Fruit fly (Drosophila melanogaster) Kc167 (cell line): ENCODE results near the gene 5-HT7.

Experiments used
- Sin3A ChIP-seq: fragments of >200 bp; optimal IDR thresholded peaks from 2 replicates; lab custom pipeline; 2018; ENCODE audit warnings: missing external identifiers
- insv ChIP-seq: fragments of >200 bp; optimal IDR thresholded peaks from 3 replicates; lab custom pipeline; 2018; ENCODE audit warnings: missing external identifiers
- psq ChIP-seq: fragments of >200 bp; optimal IDR thresholded peaks from 2 replicates; lab custom pipeline; 2017; ENCODE audit warnings: missing external identifiers
- ttk ChIP-seq: sonication (Bioruptor generic); optimal IDR thresholded peaks from 2 replicates; lab custom pipeline; 2017; ENCODE audit warnings: missing external identifiers

dm6 chr3R:31020762-31021161 lies 4.1 kb upstream of the 5-HT7 start:
- TF ChIP-seq psq (no peak), insv (lab: Kevin White, UChicago) (no peak), ttk (lab: Kevin White, UChicago) (no peak), Sin3A (lab: Kevin White, UChicago) (no peak)
